Worm (Caenorhabditis elegans) whole organism, L4 larva: ENCODE results near the gene C25H3.1.

Experiments used
- Y48G9A.11 ChIP-seq: fragments of 200-800 bp; sonication (Bioruptor generic); IDR thresholded peaks from 2 replicates; pipeline ENCODE4 v1.3.6; 2022; ENCODE audit warnings: missing genetic modification reagents, missing genetic modification characterization, missing compliant biosample characterization
- aha-1 ChIP-seq: fragments of 150-350 bp; peaks from one replicate; lab custom pipeline; 2014; ENCODE audit warnings: missing biosample characterization, missing genetic modification characterization
- aly-2 ChIP-seq: sonication (generic microtip); optimal IDR thresholded peaks from 2 replicates; lab custom pipeline; 2018; ENCODE audit warnings: missing biosample characterization, missing genetic modification characterization
- egl-27 ChIP-seq: sonication (generic microtip); optimal IDR thresholded peaks from 3 replicates; lab custom pipeline; 2017; ENCODE audit warnings: missing biosample characterization, missing genetic modification reagents, missing genetic modification characterization
- lin-38 ChIP-seq: fragments of 200-800 bp; sonication (Bioruptor generic); IDR thresholded peaks from 2 replicates; pipeline ENCODE4 v1.3.6; 2022; ENCODE audit warnings: missing genetic modification reagents, missing genetic modification characterization, missing compliant biosample characterization
- nhr-25 ChIP-seq: sonication (generic microtip); optimal IDR thresholded peaks from 2 replicates; lab custom pipeline; 2017; ENCODE audit warnings: missing genetic modification characterization, mild to moderate bottlenecking, missing compliant biosample characterization, antibody characterized with exemption, moderate library complexity, borderline replicate concordance; ENCODE audit not compliant: insufficient read depth
- nhr-77 ChIP-seq: fragments of 150-350 bp; optimal IDR thresholded peaks from 2 replicates; lab custom pipeline; 2014; ENCODE audit warnings: missing biosample characterization, missing genetic modification characterization
- pha-4 ChIP-seq, 2 experiments: fragments of 150-350 bp in 1 of 2; fragments of 200-800 bp in 1 of 2; sonication (Bioruptor generic) in 1 of 2; IDR thresholded peaks in 1 of 2; optimal IDR thresholded peaks in 1 of 2; 2 replicates each; pipeline versions ENCODE4 v1.3.6 to Lab custom; 2014 to 2022; ENCODE audit warnings: missing genetic modification characterization in 2 of 2, missing genetic modification reagents in 2 of 2, missing biosample characterization in 1 of 2, missing compliant biosample characterization in 1 of 2
- pqm-1 ChIP-seq: sonication (generic microtip); optimal IDR thresholded peaks from 2 replicates; lab custom pipeline; 2017; ENCODE audit warnings: missing biosample characterization, missing genetic modification characterization
- sdz-12 ChIP-seq: fragments of 200-800 bp; sonication (Bioruptor generic); optimal IDR thresholded peaks from 2 replicates; lab custom pipeline; 2018; ENCODE audit warnings: mild to moderate bottlenecking, missing genetic modification characterization, missing compliant biosample characterization
- unc-62 ChIP-seq, 3 experiments: fragments of 150-350 bp in 1 of 3; sonication (generic microtip); optimal IDR thresholded peaks in 2 of 3; peaks in 1 of 3; 1 replicate in 1 of 3; 2 replicates in 2 of 3; lab custom pipeline; 2014 to 2017; ENCODE audit warnings: missing biosample characterization in 3 of 3, missing genetic modification characterization in 3 of 3, missing genetic modification reagents in 3 of 3, missing genotype in 1 of 3
- zfp-2 ChIP-seq: sonication (generic microtip); optimal IDR thresholded peaks from 2 replicates; lab custom pipeline; 2016; ENCODE audit warnings: mild to moderate bottlenecking, missing genetic modification characterization, missing compliant biosample characterization

DNA sequence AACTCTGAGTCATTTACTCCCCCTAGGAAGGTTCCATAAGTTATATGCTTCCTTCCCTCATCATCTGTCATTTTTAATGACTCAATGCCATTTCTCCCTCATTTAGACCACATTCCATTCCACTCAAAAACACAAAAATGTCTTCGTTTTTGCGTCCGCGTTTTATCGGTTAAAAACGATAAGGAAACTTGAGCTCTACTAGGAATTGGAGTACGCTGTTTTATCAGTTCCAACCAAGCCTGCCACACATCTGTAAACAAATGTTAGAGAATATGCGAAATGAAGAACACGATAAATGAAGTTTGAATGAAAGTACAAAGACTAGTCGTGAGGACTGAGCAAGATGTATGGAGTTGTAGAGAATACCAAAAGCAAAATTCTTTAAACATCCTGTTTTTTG, 49.5 kb downstream of the C25H3.1 start:
- TF ChIP-seq aly-2 (tag; lab: Kevin White, UChicago) (no peak), pha-4 (GFP tag; IDR thresholded peaks at IDR 0.05; lab: Robert Waterston, UW) (peak; percentile 25; the same call in 1 of the 2 replicates), pha-4 (tag; optimal IDR thresholded peaks at IDR 0.05; lab: Kevin White, UChicago) (no peak), nhr-77 (tag; lab: Kevin White, UChicago) (no peak), sdz-12 (GFP tag; lab: Kevin White, UChicago) (no peak), zfp-2 (no peak), unc-62 (GFP tag; optimal IDR thresholded peaks at IDR 0.05 in 1 of 2; lab: Kevin White, UChicago) (peak in 1 of 2 experiments; percentile 55), unc-62 (tag; optimal IDR thresholded peaks at IDR 0.05; lab: Kevin White, UChicago) (no peak), egl-27 (tag; lab: Kevin White, UChicago) (no peak), pqm-1 (tag; lab: Kevin White, UChicago) (peak; percentile 100), Y48G9A.11 (no peak), aha-1 (tag; lab: Kevin White, UChicago) (no peak), lin-38 (GFP tag; lab: Robert Waterston, UW) (no peak), nhr-25 (tag; lab: Kevin White, UChicago) (no peak)
